Fruit fly (Drosophila melanogaster): ENCODE measurements around the gene Drak.

The Drak gene

dm6 chrX:11458912-11459836, 33.8 kb upstream of the Drak start, which contains the start of gene CG43155:
Gene CG43155 (plus strand): TSS chrX:11459786.
- TF ChIP-seq h (optimal IDR thresholded peaks at IDR 0.05) (no peak), insv (optimal IDR thresholded peaks at IDR 0.05) (no peak), psq (optimal IDR thresholded peaks at IDR 0.05) (no peak), Sin3A (optimal IDR thresholded peaks at IDR 0.05) (no peak)

DNA sequence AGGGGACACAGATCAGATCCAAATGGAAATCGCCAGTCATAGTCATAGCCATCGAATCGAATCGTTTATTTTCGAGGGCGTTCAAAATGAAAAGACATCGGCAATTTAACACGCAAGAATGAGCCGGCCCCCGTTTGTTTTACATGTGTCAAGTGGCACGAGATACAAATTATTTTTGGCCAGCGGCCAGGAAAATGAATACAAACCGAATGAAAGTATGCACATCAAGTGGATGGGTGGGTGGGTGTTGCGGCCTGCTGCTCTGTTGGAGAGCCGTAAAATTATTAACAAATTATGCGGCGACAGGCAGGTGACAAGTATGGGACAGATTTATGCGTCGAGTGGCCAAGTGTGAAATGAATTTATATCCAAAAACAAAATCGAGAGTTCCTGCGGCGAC, 28.9 kb upstream of the Drak start:
- TF ChIP-seq Myc (optimal IDR thresholded peaks at IDR 0.05) (no peak), ttk (optimal IDR thresholded peaks at IDR 0.05) (no peak), psq (optimal IDR thresholded peaks at IDR 0.05) (no peak), h (optimal IDR thresholded peaks at IDR 0.05) (no peak), Sin3A (optimal IDR thresholded peaks at IDR 0.05) (no peak)

DNA sequence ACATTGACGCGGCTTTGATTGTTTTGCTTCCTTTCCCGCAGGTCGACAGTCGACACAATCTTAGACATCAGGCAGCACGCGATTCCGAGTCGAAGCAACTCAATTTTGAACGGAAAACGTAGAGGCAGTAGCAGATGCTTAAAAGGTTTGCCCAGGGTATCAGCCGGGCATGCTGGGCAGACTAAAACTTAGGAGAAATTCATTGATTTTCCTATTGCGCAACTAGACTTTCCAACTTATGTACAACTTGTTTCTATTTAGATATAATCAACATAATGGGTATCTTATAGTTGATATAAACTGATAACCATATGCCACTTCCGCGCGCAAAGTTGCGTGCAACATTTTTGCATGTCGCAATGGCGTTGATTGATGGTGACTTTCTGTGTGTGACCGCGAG, 26.2 kb upstream of the Drak start:
- TF ChIP-seq insv (optimal IDR thresholded peaks at IDR 0.05) (no peak), Sin3A (optimal IDR thresholded peaks at IDR 0.05) (no peak), h (optimal IDR thresholded peaks at IDR 0.05) (no peak), Myc (optimal IDR thresholded peaks at IDR 0.05) (no peak), psq (optimal IDR thresholded peaks at IDR 0.05) (no peak), ttk (optimal IDR thresholded peaks at IDR 0.05) (no peak)

dm6 chrX:11468304-11468703, 24.6 kb upstream of the Drak start:
- TF ChIP-seq ttk (optimal IDR thresholded peaks at IDR 0.05): no peak
- TF ChIP-seq insv (optimal IDR thresholded peaks at IDR 0.05): no peak
- no peak for TF ChIP-seq psq (optimal IDR thresholded peaks at IDR 0.05)

DNA sequence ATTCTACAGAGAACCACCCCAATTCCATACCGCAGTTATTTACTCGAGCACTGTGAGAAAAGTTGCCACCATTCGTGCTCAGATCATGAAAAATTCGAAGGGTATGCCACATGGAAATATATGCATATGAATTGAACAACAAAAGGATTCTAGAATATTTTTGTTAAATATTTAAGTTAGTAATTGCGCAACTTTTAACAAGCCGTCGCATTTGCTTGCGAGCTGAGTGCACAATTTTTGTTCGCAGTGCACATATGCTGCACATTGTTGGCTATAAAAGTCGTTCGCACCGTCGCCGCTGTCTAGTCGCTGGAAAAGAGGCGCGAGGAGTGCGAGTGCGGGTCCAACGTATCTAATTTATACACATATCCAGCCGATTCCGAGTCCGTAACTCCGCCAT, 16.2 kb upstream of the Drak start, which contains the start of gene Cyp4g15:
TSS of gene Cyp4g15 (plus strand) at position 301 of the 400 bp plus-strand sequence.
- no peak for TF ChIP-seq psq (optimal IDR thresholded peaks at IDR 0.05)
- TF ChIP-seq Myc (optimal IDR thresholded peaks at IDR 0.05): no peak
- TF ChIP-seq h (optimal IDR thresholded peaks at IDR 0.05): no peak

DNA sequence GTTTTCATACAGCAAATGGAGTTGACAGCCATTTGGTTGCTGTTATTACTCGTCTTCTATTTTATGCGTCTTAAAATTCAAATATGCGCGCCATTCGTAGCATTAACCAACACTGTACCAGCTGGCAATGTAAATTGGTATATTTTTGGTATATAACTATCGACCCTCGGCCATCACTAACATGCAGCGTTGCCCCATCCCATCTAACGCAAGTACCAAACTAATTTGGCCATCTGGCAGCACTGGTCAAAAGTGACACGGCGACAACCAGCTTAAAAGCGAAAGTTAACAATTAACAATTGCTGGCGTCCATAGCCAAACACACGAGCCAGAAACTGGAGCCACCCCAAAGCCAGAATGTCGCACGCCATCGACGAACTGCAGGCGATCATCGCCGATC, 9.6 kb upstream of the Drak start, which contains the start of gene Uba5:
TSS of gene Uba5 (plus strand) at position 222 of the 400 bp plus-strand sequence.
- TF ChIP-seq psq (optimal IDR thresholded peaks at IDR 0.05): no peak
- no peak for TF ChIP-seq Sin3A (optimal IDR thresholded peaks at IDR 0.05)
- TF ChIP-seq h (optimal IDR thresholded peaks at IDR 0.05): no peak
- no peak for TF ChIP-seq insv (optimal IDR thresholded peaks at IDR 0.05)
- no peak for TF ChIP-seq Myc (optimal IDR thresholded peaks at IDR 0.05)
- no peak for TF ChIP-seq ttk (optimal IDR thresholded peaks at IDR 0.05)

DNA sequence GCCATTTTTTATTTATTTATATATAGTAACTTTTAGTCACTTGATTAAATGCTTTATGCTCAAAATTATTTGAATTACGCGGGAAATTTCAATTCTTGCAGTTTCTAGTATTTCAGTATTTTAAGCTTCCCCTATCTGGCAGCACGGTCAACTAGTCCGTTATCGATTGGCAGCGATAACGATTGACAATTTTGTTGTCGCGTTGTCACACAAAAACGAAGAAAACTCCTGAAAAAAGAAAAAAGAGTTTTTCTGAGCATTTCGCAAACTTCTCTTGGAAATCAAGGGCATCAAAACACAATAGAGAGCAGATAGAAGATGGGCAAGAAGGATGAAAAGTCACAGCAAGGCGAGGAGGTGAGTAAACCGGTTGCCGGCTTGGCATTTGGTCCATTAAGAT, 7.9 kb upstream of the Drak start, which contains the start of gene Spase25:
TSS of gene Spase25 (plus strand) at position 176 of the 400 bp plus-strand sequence.
- no peak for TF ChIP-seq Myc (optimal IDR thresholded peaks at IDR 0.05)
- no peak for TF ChIP-seq psq (optimal IDR thresholded peaks at IDR 0.05)
- no peak for TF ChIP-seq h (optimal IDR thresholded peaks at IDR 0.05)
- TF ChIP-seq Sin3A (optimal IDR thresholded peaks at IDR 0.05): no peak
- no peak for TF ChIP-seq insv (optimal IDR thresholded peaks at IDR 0.05)
- no peak for TF ChIP-seq ttk (optimal IDR thresholded peaks at IDR 0.05)

dm6 chrX:11491473-11491872, 1.5 kb upstream of the Drak start, which contains the start of gene CG33235:
Gene CG33235 (minus strand): TSS chrX:11491573.
- TF ChIP-seq ttk (optimal IDR thresholded peaks at IDR 0.05): no peak
- no peak for TF ChIP-seq h (optimal IDR thresholded peaks at IDR 0.05)

DNA sequence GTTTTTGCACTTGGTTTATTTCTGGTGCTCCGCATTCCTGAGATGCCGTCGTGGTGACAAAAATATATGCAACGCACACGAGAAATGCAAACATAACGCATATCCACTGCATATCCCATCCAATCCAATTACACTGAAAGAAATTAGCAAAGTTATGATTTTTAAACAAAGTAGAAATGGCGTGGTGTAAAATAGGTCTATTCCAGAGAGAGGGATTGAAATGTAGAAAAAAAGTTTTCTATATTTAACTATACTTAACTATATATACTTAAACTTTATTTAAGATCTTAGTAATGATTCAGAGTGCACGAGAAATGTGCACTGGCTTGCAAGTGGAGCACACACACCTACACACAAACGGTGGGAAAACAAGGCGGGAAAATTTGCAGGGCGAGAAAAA, 730 bp upstream of the Drak start:
- TF ChIP-seq ttk (optimal IDR thresholded peaks at IDR 0.05) (no peak), insv (optimal IDR thresholded peaks at IDR 0.05) (no peak), Myc (optimal IDR thresholded peaks at IDR 0.05) (no peak), psq (optimal IDR thresholded peaks at IDR 0.05) (no peak), h (optimal IDR thresholded peaks at IDR 0.05) (no peak), Sin3A (optimal IDR thresholded peaks at IDR 0.05) (no peak)

dm6 chrX:11494731-11495277, 1.9 kb downstream of the Drak start:
- no peak for TF ChIP-seq ttk (optimal IDR thresholded peaks at IDR 0.05)
- TF ChIP-seq Sin3A (optimal IDR thresholded peaks at IDR 0.05): no peak
- no peak for TF ChIP-seq psq (optimal IDR thresholded peaks at IDR 0.05)
- no peak for TF ChIP-seq h (optimal IDR thresholded peaks at IDR 0.05)
- TF ChIP-seq insv (optimal IDR thresholded peaks at IDR 0.05): no peak

DNA sequence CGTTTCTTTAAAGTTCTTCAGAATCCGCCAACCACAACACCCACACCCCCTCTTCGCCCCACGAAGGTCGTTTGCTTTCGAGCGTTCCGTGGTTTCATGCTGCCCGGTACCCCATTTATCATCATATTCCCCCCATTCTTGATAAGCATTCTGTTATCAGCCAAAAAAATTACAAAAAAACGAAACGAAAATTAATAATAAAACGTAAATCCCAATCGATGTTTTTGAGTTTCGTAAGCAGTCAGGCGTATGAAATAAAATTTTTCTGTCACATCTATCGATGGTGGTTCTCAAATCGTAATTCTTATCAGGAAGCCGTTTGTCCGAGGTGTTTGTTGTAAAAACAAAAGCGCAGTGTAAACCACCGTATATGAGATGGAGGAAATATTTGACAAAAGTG, 2.5 kb downstream of the Drak start:
- TF ChIP-seq h (optimal IDR thresholded peaks at IDR 0.05): no peak

DNA sequence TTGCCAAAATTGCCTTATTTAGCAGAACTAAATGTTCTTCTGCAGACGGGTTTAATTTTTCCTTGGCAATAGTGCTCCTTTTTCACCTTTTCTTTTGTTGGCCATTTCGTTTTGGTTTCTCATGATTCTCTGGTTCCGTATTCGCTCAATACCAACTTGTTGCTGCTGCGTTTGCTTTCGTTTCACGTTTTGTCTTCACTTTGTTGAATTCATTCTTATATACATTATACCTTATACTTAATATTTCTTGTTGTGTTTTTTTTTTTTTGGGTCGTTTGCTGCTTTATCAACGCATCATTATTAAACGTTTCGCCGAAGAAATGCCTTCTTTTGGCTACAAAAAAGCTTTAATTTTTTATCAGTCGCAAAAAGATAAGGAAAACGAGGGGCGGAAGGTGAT, 3.3 kb downstream of the Drak start:
- TF ChIP-seq ttk (optimal IDR thresholded peaks at IDR 0.05) (no peak), insv (optimal IDR thresholded peaks at IDR 0.05) (no peak), h (optimal IDR thresholded peaks at IDR 0.05) (no peak), Sin3A (optimal IDR thresholded peaks at IDR 0.05) (no peak), Myc (optimal IDR thresholded peaks at IDR 0.05) (no peak), psq (optimal IDR thresholded peaks at IDR 0.05) (no peak)

DNA sequence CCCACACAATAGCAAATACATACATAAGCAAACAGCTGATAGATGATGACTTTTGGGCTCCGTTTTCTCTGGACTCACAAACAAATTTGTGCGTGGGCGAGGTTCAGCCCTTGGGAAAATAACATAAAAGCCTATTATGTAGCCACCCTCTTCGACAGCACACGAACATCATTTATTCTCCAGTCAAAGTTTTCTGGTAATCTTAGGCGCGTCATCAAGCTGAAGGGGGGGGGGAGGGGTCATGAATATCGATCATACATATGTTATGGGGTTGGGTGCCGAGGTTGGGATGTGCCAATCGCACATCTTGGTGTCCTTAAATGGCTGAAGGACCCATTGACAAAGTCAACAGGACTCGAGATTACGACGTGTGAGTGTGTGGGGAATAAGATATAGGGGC, 5.2 kb downstream of the Drak start:
- TF ChIP-seq ttk (optimal IDR thresholded peaks at IDR 0.05) (no peak), psq (optimal IDR thresholded peaks at IDR 0.05) (no peak), insv (optimal IDR thresholded peaks at IDR 0.05) (no peak), Myc (optimal IDR thresholded peaks at IDR 0.05) (no peak), h (optimal IDR thresholded peaks at IDR 0.05) (no peak), Sin3A (optimal IDR thresholded peaks at IDR 0.05) (no peak)
